Fruit fly (Drosophila melanogaster) whole organism, embryonic: Measurements from ENCODE around the gene CG17190.

Experiments
- Atf-2 ChIP-seq: fragments of 200-800 bp; sonication (Bioruptor generic); optimal IDR thresholded peaks from 2 replicates; lab custom pipeline; 2016; ENCODE audit warnings: missing biosample characterization, missing genetic modification characterization
- BtbVII ChIP-seq: fragments of 200-800 bp; sonication (Bioruptor generic); optimal IDR thresholded peaks from 3 replicates; lab custom pipeline; 2017; ENCODE audit warnings: missing biosample characterization, mild to moderate bottlenecking, missing genetic modification characterization
- CG11085 ChIP-seq: fragments of 200-800 bp; sonication (Bioruptor generic); IDR thresholded peaks from 2 replicates; pipeline ENCODE4 v1.3.6; 2022; ENCODE audit warnings: missing biosample characterization, missing genetic modification characterization
- CG11093 ChIP-seq: fragments of 200-800 bp; sonication (Bioruptor generic); IDR thresholded peaks from 3 replicates; pipeline ENCODE4 v1.3.6; 2022; ENCODE audit warnings: missing biosample characterization, missing genetic modification characterization
- CG11560 ChIP-seq: fragments of 200-800 bp; sonication (Bioruptor generic); IDR thresholded peaks from 3 replicates; pipeline ENCODE4 v1.3.6; 2022; ENCODE audit warnings: missing biosample characterization, missing genetic modification characterization
- CG12659 ChIP-seq: fragments of 200-800 bp; sonication (Bioruptor generic); optimal IDR thresholded peaks from 3 replicates; lab custom pipeline; 2017; ENCODE audit warnings: mild to moderate bottlenecking, missing biosample characterization, missing genetic modification reagents, missing genetic modification characterization
- CG12769 ChIP-seq: fragments of 200-800 bp; sonication (Bioruptor generic); optimal IDR thresholded peaks from 2 replicates; lab custom pipeline; 2019; ENCODE audit warnings: missing biosample characterization, mild to moderate bottlenecking, missing genetic modification characterization, moderate library complexity
- CG1529 ChIP-seq: fragments of 200-800 bp; sonication (Bioruptor generic); optimal IDR thresholded peaks from 3 replicates; lab custom pipeline; 2018; ENCODE audit warnings: missing biosample characterization, missing genetic modification characterization
- CG17186 ChIP-seq: fragments of 200-800 bp; sonication (Bioruptor generic); optimal IDR thresholded peaks from 3 replicates; lab custom pipeline; 2017; ENCODE audit warnings: missing biosample characterization, missing genetic modification reagents, missing genetic modification characterization
- CG18262 ChIP-seq: fragments of 200-800 bp; optimal IDR thresholded peaks from 3 replicates; lab custom pipeline; 2019; ENCODE audit warnings: missing biosample characterization, mild to moderate bottlenecking, missing genetic modification characterization, moderate library complexity
- CG2202 ChIP-seq: fragments of 200-800 bp; sonication (Bioruptor generic); optimal IDR thresholded peaks from 2 replicates; lab custom pipeline; 2018; ENCODE audit warnings: missing biosample characterization, mild to moderate bottlenecking, missing genetic modification characterization
- CG2889 ChIP-seq: fragments of 200-800 bp; sonication (Bioruptor generic); IDR thresholded peaks from 3 replicates; pipeline ENCODE4 v1.3.6; 2022; ENCODE audit warnings: missing biosample characterization, missing genetic modification characterization
- CG7271 ChIP-seq: fragments of 200-800 bp; sonication (Bioruptor generic); optimal IDR thresholded peaks from 2 replicates; lab custom pipeline; 2018; ENCODE audit warnings: missing biosample characterization, mild to moderate bottlenecking, missing genetic modification characterization, moderate library complexity
- CG8089 ChIP-seq: fragments of 200-800 bp; sonication (Bioruptor generic); optimal IDR thresholded peaks from 3 replicates; lab custom pipeline; 2016; ENCODE audit warnings: missing biosample characterization, missing genetic modification characterization
- CG8281 ChIP-seq: fragments of 200-800 bp; sonication (Bioruptor generic); optimal IDR thresholded peaks from 2 replicates; lab custom pipeline; 2018; ENCODE audit warnings: missing biosample characterization, mild to moderate bottlenecking, missing genetic modification characterization, moderate library complexity
- CG8388 ChIP-seq: fragments of 200-800 bp; sonication (Bioruptor generic); optimal IDR thresholded peaks from 2 replicates; lab custom pipeline; 2019; ENCODE audit warnings: missing biosample characterization, mild to moderate bottlenecking, missing genetic modification characterization, moderate library complexity
- CG8478 ChIP-seq: fragments of >200 bp; optimal IDR thresholded peaks from 2 replicates; lab custom pipeline; 2018
- CG8765 ChIP-seq: fragments of 200-800 bp; sonication (Bioruptor generic); IDR thresholded peaks from 2 replicates; pipeline ENCODE4 v1.3.6; 2022; ENCODE audit warnings: missing biosample characterization, missing genetic modification characterization
- CG9609 ChIP-seq: fragments of 200-800 bp; sonication (Bioruptor generic); optimal IDR thresholded peaks from 3 replicates; lab custom pipeline; 2016; ENCODE audit warnings: missing biosample characterization, missing genetic modification characterization
- CHES-1-like ChIP-seq: fragments of 200-800 bp; sonication (Bioruptor generic); optimal IDR thresholded peaks from 2 replicates; lab custom pipeline; 2016; ENCODE audit warnings: missing biosample characterization, missing genetic modification characterization
- Dip2 ChIP-seq: fragments of 200-800 bp; sonication (Bioruptor generic); IDR thresholded peaks from 2 replicates; pipeline ENCODE4 v1.3.6; 2022; ENCODE audit warnings: missing biosample characterization, missing genetic modification characterization
- Dll ChIP-seq: fragments of 200-800 bp; sonication (Bioruptor generic); IDR thresholded peaks from 4 replicates; pipeline ENCODE4 v1.3.6; 2022; ENCODE audit warnings: missing biosample characterization, missing genetic modification characterization; ENCODE audit not compliant: partially characterized antibody
- Elba2 ChIP-seq: fragments of 200-800 bp; sonication (Bioruptor generic); optimal IDR thresholded peaks from 3 replicates; lab custom pipeline; 2016; ENCODE audit warnings: missing biosample characterization, missing genetic modification characterization
- Lhr ChIP-seq: fragments of 200-800 bp; sonication (Bioruptor generic); optimal IDR thresholded peaks from 3 replicates; lab custom pipeline; 2017; ENCODE audit warnings: mild to moderate bottlenecking, missing biosample characterization, missing genetic modification reagents, missing genetic modification characterization
- MESR4 ChIP-seq: fragments of 200-800 bp; sonication (Bioruptor generic); optimal IDR thresholded peaks from 2 replicates; lab custom pipeline; 2018; ENCODE audit warnings: missing biosample characterization, mild to moderate bottlenecking, missing genetic modification characterization, moderate library complexity
- Mad ChIP-seq: fragments of 200-800 bp; sonication (Bioruptor generic); optimal IDR thresholded peaks from 2 replicates; lab custom pipeline; 2016; ENCODE audit warnings: missing biosample characterization, missing genetic modification characterization
- Oaz ChIP-seq: fragments of 200-800 bp; sonication (Bioruptor generic); IDR thresholded peaks from 2 replicates; pipeline ENCODE4 v1.3.6; 2022; ENCODE audit warnings: missing biosample characterization, missing genetic modification characterization
- Opbp ChIP-seq: fragments of 200-800 bp; sonication (Bioruptor generic); IDR thresholded peaks from 3 replicates; pipeline ENCODE4 v1.3.6; 2022; ENCODE audit warnings: missing biosample characterization, missing genetic modification characterization; ENCODE audit not compliant: partially characterized antibody
- Ptx1 ChIP-seq: fragments of 200-800 bp; sonication (Bioruptor generic); IDR thresholded peaks from 2 replicates; pipeline ENCODE4 v1.3.6; 2022; ENCODE audit warnings: missing biosample characterization, missing genetic modification characterization
- Sin3A ChIP-seq: fragments of >200 bp; optimal IDR thresholded peaks from 2 replicates; lab custom pipeline; 2018
- Tbp ChIP-seq: fragments of >200 bp; optimal IDR thresholded peaks from 2 replicates; lab custom pipeline; 2018; ENCODE audit warnings: missing biosample characterization, missing genetic modification characterization
- Usf ChIP-seq: fragments of 200-800 bp; sonication (Bioruptor generic); optimal IDR thresholded peaks from 2 replicates; lab custom pipeline; 2017; ENCODE audit warnings: missing genotype, missing biosample characterization, missing genetic modification characterization
- ap ChIP-seq: fragments of 200-800 bp; sonication (Bioruptor generic); IDR thresholded peaks from 2 replicates; pipeline ENCODE4 v1.3.6; 2022; ENCODE audit warnings: missing biosample characterization, missing genetic modification characterization
- br ChIP-seq: fragments of >200 bp; optimal IDR thresholded peaks from 2 replicates; lab custom pipeline; 2017
- caup ChIP-seq: fragments of 200-800 bp; sonication (Bioruptor generic); optimal IDR thresholded peaks from 3 replicates; lab custom pipeline; 2017; ENCODE audit warnings: missing biosample characterization, mild to moderate bottlenecking, missing genetic modification characterization, moderate library complexity; ENCODE audit not compliant: severe bottlenecking
- dmrt99B ChIP-seq: fragments of 200-800 bp; sonication (Bioruptor generic); optimal IDR thresholded peaks from 2 replicates; lab custom pipeline; 2018; ENCODE audit warnings: missing biosample characterization, mild to moderate bottlenecking, missing genetic modification characterization, moderate library complexity
- ftz-f1 ChIP-seq: fragments of 200-800 bp; sonication (Bioruptor generic); optimal IDR thresholded peaks from 2 replicates; lab custom pipeline; 2016; ENCODE audit warnings: missing biosample characterization, missing genetic modification characterization
- lab ChIP-seq: fragments of 200-800 bp; sonication (Bioruptor generic); optimal IDR thresholded peaks from 3 replicates; lab custom pipeline; 2017; ENCODE audit warnings: missing biosample characterization, missing genetic modification characterization, mild to moderate bottlenecking, moderate library complexity, missing genetic modification reagents
- lmd ChIP-seq: fragments of 200-800 bp; sonication (Bioruptor generic); IDR thresholded peaks from 2 replicates; pipeline ENCODE4 v1.3.6; 2022; ENCODE audit warnings: missing biosample characterization, missing genetic modification characterization
- onecut ChIP-seq: fragments of 200-800 bp; sonication (Bioruptor generic); IDR thresholded peaks from 2 replicates; pipeline ENCODE4 v1.3.6; 2022; ENCODE audit warnings: missing biosample characterization, missing genetic modification characterization
- org-1 ChIP-seq: fragments of 200-800 bp; sonication (Bioruptor generic); optimal IDR thresholded peaks from 2 replicates; lab custom pipeline; 2017; ENCODE audit warnings: missing biosample characterization, missing genetic modification characterization
- ranshi ChIP-seq: fragments of 200-800 bp; sonication (Bioruptor generic); IDR thresholded peaks from 2 replicates; pipeline ENCODE4 v1.3.6; 2022; ENCODE audit warnings: missing biosample characterization, missing genetic modification characterization
- rib ChIP-seq: fragments of 200-800 bp; sonication (Bioruptor generic); IDR thresholded peaks from 2 replicates; pipeline ENCODE4 v1.3.6; 2022; ENCODE audit warnings: missing biosample characterization, missing genetic modification characterization
- seq ChIP-seq: fragments of 200-800 bp; sonication (Bioruptor generic); IDR thresholded peaks from 2 replicates; pipeline ENCODE4 v1.3.6; 2022; ENCODE audit warnings: missing biosample characterization, missing genetic modification characterization
- slbo ChIP-seq: fragments of 200-800 bp; sonication (Bioruptor generic); IDR thresholded peaks from 2 replicates; pipeline ENCODE4 v1.3.6; 2022; ENCODE audit warnings: missing biosample characterization, missing genetic modification characterization
- wdn ChIP-seq: fragments of 200-800 bp; sonication (Bioruptor generic); IDR thresholded peaks from 2 replicates; pipeline ENCODE4 v1.3.6; 2022; ENCODE audit warnings: missing biosample characterization, missing genetic modification characterization
- zfh1 ChIP-seq: fragments of 200-800 bp; sonication (Bioruptor generic); IDR thresholded peaks from 3 replicates; pipeline ENCODE4 v1.3.6; 2022; ENCODE audit warnings: missing biosample characterization, missing genetic modification characterization
- zfh2 ChIP-seq: fragments of 200-800 bp; sonication (Bioruptor generic); optimal IDR thresholded peaks from 2 replicates; lab custom pipeline; 2016; ENCODE audit warnings: missing biosample characterization, missing genetic modification characterization

The CG17190 gene

DNA sequence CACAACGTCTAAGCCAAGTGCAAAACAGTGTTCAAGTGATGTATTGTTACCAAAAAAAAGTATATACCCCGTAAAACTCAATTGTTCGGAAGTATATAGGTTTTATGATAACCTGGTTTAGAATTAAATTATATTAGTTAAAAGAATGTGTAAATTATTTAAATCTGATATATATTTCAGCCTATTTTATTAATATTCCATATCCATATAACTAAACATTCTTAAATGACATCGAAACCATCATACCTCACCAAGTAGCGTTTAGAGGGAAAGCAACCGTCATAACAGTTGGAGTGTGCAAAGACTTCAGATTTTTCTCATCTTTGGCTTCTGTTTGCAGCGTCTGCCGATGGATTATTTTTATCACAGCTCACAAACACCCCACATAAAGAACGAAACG lies 13.8 kb downstream of the CG17190 start (continued):
- TF ChIP-seq caup (peak; percentile 70), CG18262 (tag; lab: Kevin White, UChicago) (peak; percentile 89), wdn (GFP tag; lab: Robert Waterston, UW) (0 out of 2 replicates have a peak, but pooled peaks have one; percentile 34), CHES-1-like (GFP tag; lab: Kevin White, UChicago) (no peak), Atf-2 (GFP tag; lab: Kevin White, UChicago) (no peak), CG1529 (GFP tag; lab: Kevin White, UChicago) (peak; percentile 67), onecut (peak; percentile 72), CG8281 (tag; lab: Kevin White, UChicago) (peak; percentile 31), Elba2 (no peak), seq (no peak), zfh2 (no peak), Sin3A (no peak), slbo (GFP tag; lab: Robert Waterston, UW) (peak; percentile 90), CG2202 (tag; lab: Kevin White, UChicago) (peak; percentile 60), Ptx1 (GFP tag; lab: Robert Waterston, UW) (peak; percentile 86), CG11085 (GFP tag; lab: Robert Waterston, UW) (peak; percentile 54; the same call in 1 of the 2 replicates), Mad (GFP tag; lab: Kevin White, UChicago) (no peak), Tbp (no peak), zfh1 (GFP tag; lab: Robert Waterston, UW) (peak; percentile 89), Opbp (no peak), CG12659 (GFP tag; lab: Kevin White, UChicago) (peak; percentile 80), Dip2 (GFP tag; lab: Robert Waterston, UW) (no peak), Dll (GFP tag; lab: Robert Waterston, UW) (no peak), CG7271 (tag; lab: Kevin White, UChicago) (peak; percentile 79), CG12769 (tag; lab: Kevin White, UChicago) (peak; percentile 80), CG8388 (GFP tag; lab: Kevin White, UChicago) (peak; percentile 88), Usf (GFP tag; lab: Kevin White, UChicago) (peak; percentile 10), ranshi (GFP tag; lab: Robert Waterston, UW) (peak; percentile 83; the same call in 1 of the 2 replicates), CG11093 (peak; percentile 77), Oaz (GFP tag; lab: Robert Waterston, UW) (peak; percentile 60; the same call in 1 of the 2 replicates), Lhr (peak; percentile 44), CG8089 (GFP tag; lab: Kevin White, UChicago) (no peak), CG11560 (no peak), rib (GFP tag; lab: Robert Waterston, UW) (0 out of 2 replicates have a peak, but pooled peaks have one; percentile 30), ftz-f1 (no peak), CG2889 (peak; percentile 48; the same call in 1 of the 3 replicates), CG8765 (peak; percentile 62), CG17186 (GFP tag; lab: Kevin White, UChicago) (no peak), CG9609 (GFP tag; lab: Kevin White, UChicago) (no peak), ap (peak; percentile 81), BtbVII (GFP tag; lab: Kevin White, UChicago) (peak; percentile 44), lab (GFP tag; lab: Kevin White, UChicago) (peak; percentile 89), lmd (GFP tag; lab: Robert Waterston, UW) (peak; percentile 87), MESR4 (GFP tag; lab: Kevin White, UChicago) (no peak), CG8478 (no peak), br (lab: Kevin White, UChicago) (no peak), dmrt99B (peak; percentile 90), org-1 (peak; percentile 66)
